Fruit fly (Drosophila melanogaster) whole organism: ENCODE data around the gene crm.

ENCODE experiments used
- CG8478 ChIP-seq: fragments of >200 bp; optimal IDR thresholded peaks from 2 replicates; lab custom pipeline; 2018; ENCODE audit warnings: inconsistent platforms
- Dll ChIP-seq: fragments of >200 bp; optimal IDR thresholded peaks from 2 replicates; lab custom pipeline; 2017
- EcR ChIP-seq, 2 experiments: fragments of >200 bp; optimal IDR thresholded peaks; 2 replicates each; lab custom pipeline; 2017; ENCODE audit warnings: missing biosample characterization in 2 of 2, missing genetic modification characterization in 2 of 2, missing genetic modification reagents in 2 of 2
- pan ChIP-seq: fragments of >200 bp; optimal IDR thresholded peaks from 2 replicates; lab custom pipeline; 2017
- psq ChIP-seq: fragments of >200 bp; optimal IDR thresholded peaks from 2 replicates; lab custom pipeline; 2017
- usp ChIP-seq: fragments of >200 bp; optimal IDR thresholded peaks from 2 replicates; lab custom pipeline; 2017; ENCODE audit warnings: missing biosample characterization, missing genetic modification characterization, mixed read lengths

The crm gene

dm6 chrX:2693786-2694185 lies 44.8 kb downstream of the crm start, which contains the start of gene dyw:
Gene dyw, minus strand, starts transcription at chrX:2693886.
- TF ChIP-seq psq (lab: Kevin White, UChicago) = no peak

- TF ChIP-seq psq (lab: Kevin White, UChicago) = no peak
These were observed 48.2 kb downstream of the crm start for dm6 chrX:2690376-2690775.

dm6 chrX:2686930-2687329 lies 51.6 kb downstream of the crm start:
- TF ChIP-seq EcR (GFP tag; optimal IDR thresholded peaks at IDR 0.05; lab: Kevin White, UChicago) (no peak), CG8478 (lab: Kevin White, UChicago) (no peak), Dll (lab: Kevin White, UChicago) (no peak)

dm6 chrX:2685580-2685979 lies 53.0 kb downstream of the crm start, which contains the start of gene per:
Gene per, plus strand, starts transcription at chrX:2685580.
- TF ChIP-seq EcR (GFP tag; optimal IDR thresholded peaks at IDR 0.05; lab: Kevin White, UChicago) (no peak), usp (GFP tag; lab: Kevin White, UChicago) (no peak), psq (lab: Kevin White, UChicago) (no peak), pan (lab: Kevin White, UChicago) (no peak), CG8478 (lab: Kevin White, UChicago) (no peak), Dll (lab: Kevin White, UChicago) (no peak)

dm6 chrX:2685022-2685421 lies 53.6 kb downstream of the crm start:
- TF ChIP-seq pan (lab: Kevin White, UChicago) = no peak
- TF ChIP-seq CG8478 (lab: Kevin White, UChicago) = no peak
- TF ChIP-seq Dll (lab: Kevin White, UChicago) = no peak
- no peak for TF ChIP-seq psq (lab: Kevin White, UChicago)
- TF ChIP-seq usp (GFP tag; lab: Kevin White, UChicago) = no peak
- TF ChIP-seq EcR (GFP tag; optimal IDR thresholded peaks at IDR 0.05; lab: Kevin White, UChicago) = no peak

- TF ChIP-seq psq (lab: Kevin White, UChicago) (no peak), CG8478 (lab: Kevin White, UChicago) (no peak), Dll (lab: Kevin White, UChicago) (no peak), usp (GFP tag; lab: Kevin White, UChicago) (no peak), EcR (GFP tag; optimal IDR thresholded peaks at IDR 0.05; lab: Kevin White, UChicago) (no peak), pan (lab: Kevin White, UChicago) (no peak)
These were observed 54.1 kb downstream of the crm start for dm6 chrX:2684442-2684841.
